Fruit fly (Drosophila melanogaster) whole organism, prepupa: ENCODE data around the gene Oat.

Experiments
- CG3032 ChIP-seq: fragments of 200-800 bp; optimal IDR thresholded peaks from 2 replicates; lab custom pipeline; 2019; ENCODE audit warnings: missing biosample characterization, mild to moderate bottlenecking, missing genetic modification characterization, moderate library complexity
- CG34406 ChIP-seq: fragments of 200-800 bp; sonication (Bioruptor generic); optimal IDR thresholded peaks from 3 replicates; lab custom pipeline; 2016; ENCODE audit warnings: missing biosample characterization, missing genetic modification characterization
- CG6163 ChIP-seq: fragments of 200-800 bp; sonication (Bioruptor generic); IDR thresholded peaks from 3 replicates; pipeline ENCODE4 v1.3.6; 2022; ENCODE audit warnings: missing biosample characterization, missing genetic modification characterization
- Hr39 ChIP-seq: fragments of 200-800 bp; sonication (Bioruptor generic); optimal IDR thresholded peaks from 2 replicates; lab custom pipeline; 2016; ENCODE audit warnings: missing biosample characterization, missing genetic modification characterization
- Hr4 ChIP-seq: fragments of 200-800 bp; sonication (Bioruptor generic); optimal IDR thresholded peaks from 3 replicates; lab custom pipeline; 2016; ENCODE audit warnings: missing biosample characterization, missing genetic modification characterization
- Smox ChIP-seq: fragments of 200-800 bp; sonication (Bioruptor generic); optimal IDR thresholded peaks from 3 replicates; lab custom pipeline; 2016; ENCODE audit warnings: missing biosample characterization, missing genetic modification characterization
- cyc ChIP-seq: fragments of 200-800 bp; sonication (Bioruptor generic); optimal IDR thresholded peaks from 3 replicates; lab custom pipeline; 2016; ENCODE audit warnings: missing biosample characterization, missing genetic modification characterization
- eg ChIP-seq: fragments of 200-800 bp; sonication (Bioruptor generic); IDR thresholded peaks from 3 replicates; pipeline ENCODE4 v1.3.6; 2022; ENCODE audit warnings: missing biosample characterization, missing genetic modification characterization
- fkh ChIP-seq: fragments of 200-800 bp; sonication (Bioruptor generic); optimal IDR thresholded peaks from 3 replicates; lab custom pipeline; 2017; ENCODE audit warnings: missing biosample characterization, mild to moderate bottlenecking, missing genetic modification characterization, moderate library complexity
- salr ChIP-seq, 2 experiments: fragments of 200-800 bp; sonication (Bioruptor generic); optimal IDR thresholded peaks; 3 replicates each; lab custom pipeline; 2016 to 2018; ENCODE audit warnings: missing biosample characterization in 2 of 2, missing genetic modification characterization in 2 of 2, mild to moderate bottlenecking in 1 of 2

DNA sequence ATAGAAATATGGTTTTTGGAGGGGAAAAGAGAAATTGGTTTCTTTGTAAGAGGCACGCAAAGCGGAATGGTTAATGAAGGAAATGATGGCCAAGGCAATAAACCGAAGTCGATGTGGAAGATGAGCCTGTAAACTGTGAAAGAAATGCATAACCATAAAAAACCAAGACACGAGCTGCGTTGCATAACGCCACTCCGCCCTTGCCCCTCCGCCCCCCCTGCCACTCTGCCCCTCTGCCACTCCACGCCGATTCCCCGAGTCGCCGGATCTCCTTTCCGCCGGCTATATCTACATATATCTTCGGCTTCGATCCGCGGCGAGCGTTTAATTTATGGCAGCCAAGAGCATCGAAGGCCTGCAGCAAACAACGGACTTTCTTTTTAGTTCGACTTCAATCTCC lies 49.0 kb upstream of the Oat start:
- TF ChIP-seq CG34406 (GFP tag; lab: Kevin White, UChicago) (no peak), salr (GFP tag; optimal IDR thresholded peaks at IDR 0.05; lab: Kevin White, UChicago) (no peak), Smox (no peak), fkh (GFP tag; lab: Kevin White, UChicago) (no peak), Hr39 (no peak), eg (GFP tag; lab: Robert Waterston, UW) (no peak), CG3032 (tag; lab: Kevin White, UChicago) (no peak), CG6163 (GFP tag; lab: Robert Waterston, UW) (no peak), Hr4 (GFP tag; lab: Kevin White, UChicago) (no peak), cyc (GFP tag; lab: Kevin White, UChicago) (no peak)
